In the genomic region with DNA sequence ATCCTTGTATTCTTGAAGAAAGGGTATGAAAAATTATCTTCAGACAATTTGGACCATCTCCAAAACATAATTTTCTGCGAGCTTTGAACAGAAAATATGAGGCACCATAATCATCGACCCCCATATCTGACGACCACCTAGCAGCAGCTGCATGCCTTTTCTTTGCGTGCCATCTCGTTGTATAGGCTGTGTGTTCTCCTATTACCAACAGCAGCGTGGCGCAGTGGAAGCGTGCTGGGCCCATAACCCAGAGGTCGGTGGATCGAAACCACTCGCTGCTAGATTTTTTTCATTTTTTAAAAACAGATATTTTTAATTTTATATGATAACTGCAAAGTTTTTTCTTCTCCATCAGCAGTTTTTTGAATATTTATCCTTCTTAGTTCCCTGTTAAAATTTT, we compare ENCODE assay signal across 4 worm cellular contexts.
TF ChIP-seq lines count a peak whose summit lies in the region.

No protein-coding gene starts in this region.

TF ChIP-seq in whole organism, L2 larva, 48 proteins besides CTCF, POLR2A, EP300 and RAD21 (continued from another document):
- TF ChIP-seq sma-9 (GFP tag; optimal IDR thresholded peaks at IDR 0.05; lab: Kevin White, UChicago) (peak; percentile 44), sma-9 (tag; optimal IDR thresholded peaks at IDR 0.05; lab: Kevin White, UChicago) (no peak), nhr-25 (tag; optimal IDR thresholded peaks at IDR 0.05; lab: Kevin White, UChicago) (no peak), skn-1 (tag; optimal IDR thresholded peaks at IDR 0.05; lab: Kevin White, UChicago) (no peak), lin-13 (GFP tag; optimal IDR thresholded peaks at IDR 0.05; lab: Kevin White, UChicago) (no peak), unc-39 (tag; optimal IDR thresholded peaks at IDR 0.05; lab: Kevin White, UChicago) (no peak), lin-11 (tag; optimal IDR thresholded peaks at IDR 0.05; lab: Kevin White, UChicago) (peak; percentile 11), ceh-16 (tag; optimal IDR thresholded peaks at IDR 0.05; lab: Kevin White, UChicago) (no peak), mab-5 (tag; optimal IDR thresholded peaks at IDR 0.05; lab: Kevin White, UChicago) (no peak), nhr-237 (tag; optimal IDR thresholded peaks at IDR 0.05; lab: Kevin White, UChicago) (no peak), egl-27 (tag; optimal IDR thresholded peaks at IDR 0.05; lab: Kevin White, UChicago) (no peak), ztf-11 (tag; optimal IDR thresholded peaks at IDR 0.05; lab: Kevin White, UChicago) (no peak)
TF ChIP-seq in whole organism, L2 larva: peak in this region for 5.

TF ChIP-seq in whole organism, L4 larva, 104 proteins besides CTCF, POLR2A, EP300 and RAD21 (continued from another document):
- TF ChIP-seq madf-5 (GFP tag; IDR thresholded peaks at IDR 0.05; lab: Robert Waterston, UW) (peak in 1 of 2 experiments; percentile 78; a peak in 3 of 4 replicates), F26F4.8 (GFP tag; conservative IDR thresholded peaks at IDR 0.05; lab: Robert Waterston, UW) (peak; percentile 77), ZK337.2 (GFP tag; IDR thresholded peaks at IDR 0.05; lab: Robert Waterston, UW) (peak; percentile 45; the same call in 1 of the 2 replicates), lim-7 (GFP tag; IDR thresholded peaks at IDR 0.05; lab: Robert Waterston, UW) (peak; percentile 85), pha-4 (GFP tag; IDR thresholded peaks at IDR 0.05; lab: Robert Waterston, UW) (peak; percentile 73), pha-4 (tag; optimal IDR thresholded peaks at IDR 0.05; lab: Kevin White, UChicago) (no peak), nhr-42 (GFP tag; IDR thresholded peaks at IDR 0.05; lab: Robert Waterston, UW) (peak; percentile 66; the same call in 1 of the 2 replicates), aha-1 (tag; lab: Kevin White, UChicago) (peak; percentile 48), saeg-2 (GFP tag; IDR thresholded peaks at IDR 0.05; lab: Robert Waterston, UW) (0 out of 2 replicates have a peak, but pooled peaks have one; percentile 26), vab-7 (GFP tag; IDR thresholded peaks at IDR 0.05; lab: Robert Waterston, UW) (peak; percentile 68), lin-29 (GFP tag; IDR thresholded peaks at IDR 0.05; lab: Robert Waterston, UW) (peak; percentile 25; the same call in 1 of the 2 replicates), lin-38 (GFP tag; IDR thresholded peaks at IDR 0.05; lab: Robert Waterston, UW) (peak; percentile 52), ceh-62 (tag; optimal IDR thresholded peaks at IDR 0.05; lab: Kevin White, UChicago) (no peak), mes-2 (tag; optimal IDR thresholded peaks at IDR 0.05; lab: Kevin White, UChicago; ENCODE audit: poor library complexity, severe bottlenecking) (peak; percentile 76), F10B5.3 (tag; optimal IDR thresholded peaks at IDR 0.05; lab: Kevin White, UChicago) (no peak), hmg-1.1 (GFP tag; IDR thresholded peaks at IDR 0.05; lab: Robert Waterston, UW) (peak; percentile 77), dpl-1 (GFP tag; optimal IDR thresholded peaks at IDR 0.05; lab: Kevin White, UChicago) (no peak), ama-1 (optimal IDR thresholded peaks at IDR 0.05; lab: Kevin White, UChicago) (no peak), arid-1 (GFP tag; conservative IDR thresholded peaks at IDR 0.05; lab: Robert Waterston, UW) (peak; percentile 65), Y105C5A.15 (GFP tag; IDR thresholded peaks at IDR 0.05; lab: Robert Waterston, UW) (peak; percentile 81; the same call in 1 of the 2 replicates), Y48G9A.11 (GFP tag; IDR thresholded peaks at IDR 0.05; lab: Robert Waterston, UW) (peak; percentile 26), dmd-8 (GFP tag; IDR thresholded peaks at IDR 0.05; lab: Robert Waterston, UW) (peak; percentile 85), lin-1 (GFP tag; IDR thresholded peaks at IDR 0.05; lab: Robert Waterston, UW) (peak; percentile 66; the same call in 1 of the 2 replicates), skn-1 (tag; optimal IDR thresholded peaks at IDR 0.05; lab: Kevin White, UChicago) (no peak), fkh-10 (GFP tag; optimal IDR thresholded peaks at IDR 0.05; lab: Kevin White, UChicago) (no peak), snpc-1.2 (GFP tag; IDR thresholded peaks at IDR 0.05; lab: Robert Waterston, UW) (0 out of 2 replicates have a peak, but pooled peaks have one; percentile 9), tra-1 (GFP tag; IDR thresholded peaks at IDR 0.05; lab: Robert Waterston, UW) (peak; percentile 50; the same call in 1 of the 2 replicates), ctbp-1 (GFP tag; IDR thresholded peaks at IDR 0.05; lab: Robert Waterston, UW) (peak; percentile 50; the same call in 1 of the 2 replicates)

TF ChIP-seq in whole organism, late embryonic, 69 proteins besides CTCF, POLR2A, EP300 and RAD21 (continued from another document):
- TF ChIP-seq ama-1 (optimal IDR thresholded peaks at IDR 0.05; lab: Kevin White, UChicago) (no peak), C08G9.2 (tag; optimal IDR thresholded peaks at IDR 0.05; lab: Kevin White, UChicago) (peak; percentile 55), eyg-1 (tag; optimal IDR thresholded peaks at IDR 0.05; lab: Kevin White, UChicago) (peak; percentile 69), ceh-34 (tag; optimal IDR thresholded peaks at IDR 0.05; lab: Kevin White, UChicago) (peak; percentile 74), ceh-18 (tag; optimal IDR thresholded peaks at IDR 0.05; lab: Kevin White, UChicago) (no peak), tbx-2 (tag; optimal IDR thresholded peaks at IDR 0.05; lab: Kevin White, UChicago) (peak; percentile 72), gmeb-2 (tag; optimal IDR thresholded peaks at IDR 0.05; lab: Kevin White, UChicago) (peak; percentile 89), unc-3 (GFP tag; conservative IDR thresholded peaks at IDR 0.05; lab: Robert Waterston, UW) (peak; percentile 89), unc-3 (tag; optimal IDR thresholded peaks at IDR 0.05; lab: Kevin White, UChicago) (peak; percentile 25), sdc-2 (tag; optimal IDR thresholded peaks at IDR 0.05; lab: Kevin White, UChicago) (peak; percentile 71), rnt-1 (tag; optimal IDR thresholded peaks at IDR 0.05; lab: Kevin White, UChicago) (no peak), ceh-24 (tag; optimal IDR thresholded peaks at IDR 0.05; lab: Kevin White, UChicago) (peak; percentile 75), pros-1 (tag; optimal IDR thresholded peaks at IDR 0.05; lab: Kevin White, UChicago) (no peak), fkh-6 (tag; optimal IDR thresholded peaks at IDR 0.05; lab: Kevin White, UChicago) (peak; percentile 44), elt-4 (tag; optimal IDR thresholded peaks at IDR 0.05; lab: Kevin White, UChicago) (no peak), ets-4 (tag; optimal IDR thresholded peaks at IDR 0.05; lab: Kevin White, UChicago) (peak; percentile 21), hlh-6 (tag; optimal IDR thresholded peaks at IDR 0.05; lab: Kevin White, UChicago) (peak; percentile 81), nhr-11 (tag; optimal IDR thresholded peaks at IDR 0.05; lab: Kevin White, UChicago) (no peak), fax-1 (tag; optimal IDR thresholded peaks at IDR 0.05; lab: Kevin White, UChicago) (peak; percentile 67), pqm-1 (tag; optimal IDR thresholded peaks at IDR 0.05; lab: Kevin White, UChicago) (no peak), ztf-16 (tag; optimal IDR thresholded peaks at IDR 0.05; lab: Kevin White, UChicago) (peak; percentile 12), unc-42 (tag; optimal IDR thresholded peaks at IDR 0.05; lab: Kevin White, UChicago) (no peak), pax-1 (tag; optimal IDR thresholded peaks at IDR 0.05; lab: Kevin White, UChicago) (no peak), pat-9 (tag; optimal IDR thresholded peaks at IDR 0.05; lab: Kevin White, UChicago) (peak; percentile 71), pha-4 (tag; optimal IDR thresholded peaks at IDR 0.05; lab: Kevin White, UChicago) (no peak), fkh-10 (GFP tag; optimal IDR thresholded peaks at IDR 0.05; lab: Kevin White, UChicago) (no peak), dve-1 (tag; optimal IDR thresholded peaks at IDR 0.05; lab: Kevin White, UChicago) (no peak), hlh-30 (tag; optimal IDR thresholded peaks at IDR 0.05; lab: Kevin White, UChicago; ENCODE audit: insufficient read depth) (no peak), hlh-15 (tag; optimal IDR thresholded peaks at IDR 0.05; lab: Kevin White, UChicago) (no peak), lim-6 (tag; optimal IDR thresholded peaks at IDR 0.05; lab: Kevin White, UChicago) (peak; percentile 30), ahr-1 (tag; optimal IDR thresholded peaks at IDR 0.05; lab: Kevin White, UChicago) (peak; percentile 7), K09A11.1 (tag; optimal IDR thresholded peaks at IDR 0.05; lab: Kevin White, UChicago; ENCODE audit: insufficient read depth) (peak; percentile 27), hlh-13 (GFP tag; optimal IDR thresholded peaks at IDR 0.05; lab: Kevin White, UChicago) (peak; percentile 77), che-1 (tag; optimal IDR thresholded peaks at IDR 0.05; lab: Kevin White, UChicago) (peak; percentile 87), sox-4 (tag; optimal IDR thresholded peaks at IDR 0.05; lab: Kevin White, UChicago) (peak; percentile 80), K02D7.2 (tag; optimal IDR thresholded peaks at IDR 0.05; lab: Kevin White, UChicago) (peak; percentile 73), madf-2 (tag; optimal IDR thresholded peaks at IDR 0.05; lab: Kevin White, UChicago) (peak; percentile 70), ceh-9 (tag; optimal IDR thresholded peaks at IDR 0.05; lab: Kevin White, UChicago) (peak; percentile 76), odd-2 (tag; optimal IDR thresholded peaks at IDR 0.05; lab: Kevin White, UChicago) (peak; percentile 61), F13H6.1 (tag; optimal IDR thresholded peaks at IDR 0.05; lab: Kevin White, UChicago) (peak; percentile 70), ref-2 (tag; optimal IDR thresholded peaks at IDR 0.05; lab: Kevin White, UChicago) (peak; percentile 1), ceh-14 (tag; optimal IDR thresholded peaks at IDR 0.05; lab: Kevin White, UChicago) (peak; percentile 70), T23F11.4 (GFP tag; optimal IDR thresholded peaks at IDR 0.05; lab: Kevin White, UChicago) (peak; percentile 86), syd-9 (tag; optimal IDR thresholded peaks at IDR 0.05; lab: Kevin White, UChicago) (no peak), hlh-8 (tag; optimal IDR thresholded peaks at IDR 0.05; lab: Kevin White, UChicago) (peak; percentile 27), Y22D7AL.16 (tag; optimal IDR thresholded peaks at IDR 0.05; lab: Kevin White, UChicago) (peak; percentile 84)

TF ChIP-seq in whole organism, mixed stage, embryonic, 35 proteins besides CTCF, POLR2A, EP300 and RAD21 (continued from another document):
- peak; percentile 85 for TF ChIP-seq ceh-43 (GFP tag; optimal IDR thresholded peaks at IDR 0.05; lab: Kevin White, UChicago)
- no peak for TF ChIP-seq lsy-2 (tag; optimal IDR thresholded peaks at IDR 0.05; lab: Kevin White, UChicago)
- peak; percentile 5 for TF ChIP-seq ces-1 (GFP tag; optimal IDR thresholded peaks at IDR 0.05; lab: Kevin White, UChicago)
- TF ChIP-seq unc-62 (GFP tag; optimal IDR thresholded peaks at IDR 0.05; lab: Kevin White, UChicago) = no peak
- peak; percentile 19 for TF ChIP-seq ztf-11 (tag; optimal IDR thresholded peaks at IDR 0.05; lab: Kevin White, UChicago)
- peak; percentile 87 for TF ChIP-seq cnd-1 (tag; optimal IDR thresholded peaks at IDR 0.05; lab: Kevin White, UChicago)
- peak; percentile 4 for TF ChIP-seq mep-1 (tag; optimal IDR thresholded peaks at IDR 0.05; lab: Kevin White, UChicago)
- no peak for TF ChIP-seq nhr-237 (tag; optimal IDR thresholded peaks at IDR 0.05; lab: Kevin White, UChicago)
TF ChIP-seq in whole organism, mixed stage, embryonic: peak in this region for 19.
